Fruit fly (Drosophila melanogaster) whole organism, embryonic: Measurements from ENCODE around the gene Elo68alpha.
A peak's percentile ranks its signal among the peaks of the same experiment; 100 is the strongest.

Experiments used
- Antp ChIP-seq: fragments of 200-800 bp; sonication (Bioruptor generic); optimal IDR thresholded peaks from 3 replicates; lab custom pipeline; 2016; ENCODE audit warnings: missing biosample characterization, missing genetic modification characterization
- CG10366 ChIP-seq: fragments of 200-800 bp; sonication (Bioruptor generic); IDR thresholded peaks from 2 replicates; pipeline ENCODE4 v1.3.6; 2022; ENCODE audit warnings: missing biosample characterization, missing genetic modification characterization
- CG12071 ChIP-seq: fragments of 200-800 bp; sonication (Bioruptor generic); optimal IDR thresholded peaks from 3 replicates; lab custom pipeline; 2018; ENCODE audit warnings: missing biosample characterization, mild to moderate bottlenecking, missing genetic modification characterization
- CG12236 ChIP-seq: fragments of 200-800 bp; sonication (Bioruptor generic); optimal IDR thresholded peaks from 2 replicates; lab custom pipeline; 2016; ENCODE audit warnings: missing biosample characterization, missing genetic modification characterization
- CG12942 ChIP-seq: fragments of 200-800 bp; sonication (Bioruptor generic); optimal IDR thresholded peaks from 3 replicates; lab custom pipeline; 2016; ENCODE audit warnings: missing biosample characterization, missing genetic modification characterization
- CG13287 ChIP-seq: fragments of 200-800 bp; sonication (Bioruptor generic); IDR thresholded peaks from 2 replicates; pipeline ENCODE4 v1.3.6; 2022; ENCODE audit warnings: missing biosample characterization, missing genetic modification characterization; ENCODE audit not compliant: partially characterized antibody
- CG13624 ChIP-seq: fragments of 200-800 bp; sonication (Bioruptor generic); optimal IDR thresholded peaks from 2 replicates; lab custom pipeline; 2016; ENCODE audit warnings: missing biosample characterization, missing genetic modification characterization
- CG15269 ChIP-seq: fragments of 200-800 bp; sonication (Bioruptor generic); optimal IDR thresholded peaks from 2 replicates; lab custom pipeline; 2018; ENCODE audit warnings: missing biosample characterization, mild to moderate bottlenecking, missing genetic modification characterization, moderate library complexity
- CG16813 ChIP-seq: fragments of 200-800 bp; sonication (Bioruptor generic); IDR thresholded peaks from 3 replicates; pipeline ENCODE4 v1.3.6; 2022; ENCODE audit warnings: missing biosample characterization, missing genetic modification characterization; ENCODE audit not compliant: partially characterized antibody
- CG17359 ChIP-seq: fragments of 200-800 bp; sonication (Bioruptor generic); optimal IDR thresholded peaks from 3 replicates; lab custom pipeline; 2018; ENCODE audit warnings: missing biosample characterization, mild to moderate bottlenecking, missing genetic modification characterization, moderate library complexity
- CG2889 ChIP-seq: fragments of 200-800 bp; sonication (Bioruptor generic); IDR thresholded peaks from 3 replicates; pipeline ENCODE4 v1.3.6; 2022; ENCODE audit warnings: missing biosample characterization, missing genetic modification characterization
- CG34422 ChIP-seq: fragments of 200-800 bp; sonication (Bioruptor generic); IDR thresholded peaks from 3 replicates; pipeline ENCODE4 v1.3.6; 2022; ENCODE audit warnings: missing biosample characterization, missing genetic modification characterization
- CG4730 ChIP-seq: fragments of 200-800 bp; sonication (Bioruptor generic); IDR thresholded peaks from 2 replicates; pipeline ENCODE4 v1.3.6; 2022; ENCODE audit warnings: missing biosample characterization, missing genetic modification characterization
- CG7786 ChIP-seq: fragments of 200-800 bp; sonication (Bioruptor generic); optimal IDR thresholded peaks from 2 replicates; lab custom pipeline; 2016; ENCODE audit warnings: missing biosample characterization, missing genetic modification characterization
- CG7839 ChIP-seq: fragments of 200-800 bp; sonication (Bioruptor generic); optimal IDR thresholded peaks from 3 replicates; lab custom pipeline; 2018; ENCODE audit warnings: missing biosample characterization, mild to moderate bottlenecking, missing genetic modification characterization, moderate library complexity
- CG9215 ChIP-seq: fragments of 200-800 bp; sonication (Bioruptor generic); IDR thresholded peaks from 2 replicates; pipeline ENCODE4 v1.3.6; 2022; ENCODE audit warnings: missing biosample characterization, missing genetic modification characterization
- CG9437 ChIP-seq: fragments of 200-800 bp; sonication (Bioruptor generic); optimal IDR thresholded peaks from 2 replicates; lab custom pipeline; 2018; ENCODE audit warnings: missing biosample characterization, mild to moderate bottlenecking, missing genetic modification characterization
- CTCF ChIP-seq: fragments of 200-800 bp; sonication (Bioruptor generic); optimal IDR thresholded peaks from 2 replicates; lab custom pipeline; 2017; ENCODE audit warnings: missing biosample characterization, mild to moderate bottlenecking, missing genetic modification characterization, moderate library complexity
- Dip2 ChIP-seq: fragments of 200-800 bp; sonication (Bioruptor generic); IDR thresholded peaks from 2 replicates; pipeline ENCODE4 v1.3.6; 2022; ENCODE audit warnings: missing biosample characterization, missing genetic modification characterization
- E2f1 ChIP-seq: fragments of 200-800 bp; sonication (Bioruptor generic); IDR thresholded peaks from 2 replicates; pipeline ENCODE4 v1.3.6; 2022; ENCODE audit warnings: missing biosample characterization, missing genetic modification characterization
- Elba2 ChIP-seq: fragments of 200-800 bp; sonication (Bioruptor generic); optimal IDR thresholded peaks from 3 replicates; lab custom pipeline; 2016; ENCODE audit warnings: missing biosample characterization, missing genetic modification characterization
- Ets97D ChIP-seq: fragments of 200-800 bp; sonication (Bioruptor generic); optimal IDR thresholded peaks from 3 replicates; lab custom pipeline; 2016; ENCODE audit warnings: missing biosample characterization, missing genetic modification characterization
- HHEX ChIP-seq: fragments of 200-800 bp; sonication (Bioruptor generic); optimal IDR thresholded peaks from 3 replicates; lab custom pipeline; 2017; ENCODE audit warnings: missing biosample characterization, mild to moderate bottlenecking, missing genetic modification characterization, missing genetic modification reagents
- Jarid2 ChIP-seq: fragments of 200-800 bp; sonication (Bioruptor generic); optimal IDR thresholded peaks from 3 replicates; lab custom pipeline; 2017; ENCODE audit warnings: mild to moderate bottlenecking, missing biosample characterization, missing genetic modification reagents, missing genetic modification characterization
- Lhr ChIP-seq: fragments of 200-800 bp; sonication (Bioruptor generic); optimal IDR thresholded peaks from 3 replicates; lab custom pipeline; 2017; ENCODE audit warnings: mild to moderate bottlenecking, missing biosample characterization, missing genetic modification reagents, missing genetic modification characterization
- Mes4 ChIP-seq: fragments of 200-800 bp; sonication (Bioruptor generic); optimal IDR thresholded peaks from 2 replicates; lab custom pipeline; 2016; ENCODE audit warnings: missing biosample characterization, missing genetic modification characterization
- Sry-β ChIP-seq: fragments of 200-800 bp; sonication (Bioruptor generic); optimal IDR thresholded peaks from 2 replicates; lab custom pipeline; 2018; ENCODE audit warnings: missing biosample characterization, mild to moderate bottlenecking, missing genetic modification characterization, moderate library complexity
- Trl ChIP-seq, 3 experiments: fragments of >200 bp in 2 of 3; fragments of 200-800 bp in 1 of 3; sonication (Bioruptor generic) in 1 of 3; optimal IDR thresholded peaks; 2 replicates in 1 of 3; 3 replicates in 2 of 3; lab custom pipeline; 2016 to 2017; ENCODE audit warnings: missing biosample characterization in 1 of 3, missing genetic modification characterization in 1 of 3
- cad ChIP-seq: fragments of >200 bp; optimal IDR thresholded peaks from 2 replicates; lab custom pipeline; 2017; ENCODE audit warnings: missing biosample characterization, missing genetic modification characterization
- cg ChIP-seq: fragments of 200-800 bp; sonication (Bioruptor generic); optimal IDR thresholded peaks from 3 replicates; lab custom pipeline; 2019; ENCODE audit warnings: missing biosample characterization, mild to moderate bottlenecking, missing genetic modification characterization, moderate library complexity
- dm ChIP-seq: fragments of 200-800 bp; sonication (Bioruptor generic); optimal IDR thresholded peaks from 3 replicates; lab custom pipeline; 2016; ENCODE audit warnings: missing biosample characterization, missing genetic modification characterization
- en ChIP-seq: fragments of 200-800 bp; sonication (Bioruptor generic); optimal IDR thresholded peaks from 2 replicates; lab custom pipeline; 2016; ENCODE audit warnings: missing biosample characterization, missing genetic modification characterization
- ewg ChIP-seq: fragments of 200-800 bp; sonication (Bioruptor generic); optimal IDR thresholded peaks from 3 replicates; lab custom pipeline; 2017; ENCODE audit warnings: mild to moderate bottlenecking, missing biosample characterization, missing genetic modification reagents, missing genetic modification characterization
- fd102C ChIP-seq: fragments of 200-800 bp; sonication (Bioruptor generic); optimal IDR thresholded peaks from 2 replicates; lab custom pipeline; 2018; ENCODE audit warnings: missing biosample characterization, mild to moderate bottlenecking, missing genetic modification characterization, moderate library complexity
- fd64A ChIP-seq: fragments of 200-800 bp; sonication (Bioruptor generic); optimal IDR thresholded peaks from 3 replicates; lab custom pipeline; 2018; ENCODE audit warnings: missing biosample characterization, mild to moderate bottlenecking, missing genetic modification characterization
- hbn ChIP-seq: fragments of 200-800 bp; sonication (Bioruptor generic); IDR thresholded peaks from 2 replicates; pipeline ENCODE4 v1.3.6; 2022; ENCODE audit warnings: missing biosample characterization, missing genetic modification characterization; ENCODE audit not compliant: partially characterized antibody
- hkb ChIP-seq, 2 experiments: fragments of 200-800 bp in 1 of 2; fragments of >200 bp in 1 of 2; sonication (Bioruptor generic) in 1 of 2; IDR thresholded peaks in 1 of 2; optimal IDR thresholded peaks in 1 of 2; 2 replicates each; pipeline versions ENCODE4 v1.3.6 to Lab custom; 2017 to 2022; ENCODE audit warnings: missing biosample characterization in 1 of 2, missing genetic modification characterization in 1 of 2
- lmd ChIP-seq: fragments of 200-800 bp; sonication (Bioruptor generic); IDR thresholded peaks from 2 replicates; pipeline ENCODE4 v1.3.6; 2022; ENCODE audit warnings: missing biosample characterization, missing genetic modification characterization
- lola ChIP-seq, 3 experiments: fragments of >200 bp in 2 of 3; fragments of 200-800 bp in 1 of 3; sonication (Bioruptor generic) in 1 of 3; optimal IDR thresholded peaks; 2 replicates each; lab custom pipeline; 2017 to 2019; ENCODE audit warnings: missing biosample characterization in 3 of 3, missing genetic modification characterization in 3 of 3, mild to moderate bottlenecking in 1 of 3, moderate library complexity in 1 of 3
- nau ChIP-seq: fragments of 200-800 bp; sonication (Bioruptor generic); optimal IDR thresholded peaks from 3 replicates; lab custom pipeline; 2017; ENCODE audit warnings: missing biosample characterization, mild to moderate bottlenecking, missing genetic modification characterization, missing genetic modification reagents
- p53 ChIP-seq: fragments of 200-800 bp; sonication (Bioruptor generic); optimal IDR thresholded peaks from 2 replicates; lab custom pipeline; 2016; ENCODE audit warnings: missing biosample characterization, missing genetic modification characterization
- pnt ChIP-seq: fragments of 200-800 bp; sonication (Bioruptor generic); optimal IDR thresholded peaks from 3 replicates; lab custom pipeline; 2016; ENCODE audit warnings: missing biosample characterization, missing genetic modification characterization
- prd ChIP-seq, 3 experiments: fragments of >200 bp in 2 of 3; fragments of 200-800 bp in 1 of 3; sonication (Bioruptor generic) in 1 of 3; optimal IDR thresholded peaks in 2 of 3; IDR thresholded peaks in 1 of 3; 2 replicates in 2 of 3; 3 replicates in 1 of 3; pipeline versions ENCODE4 v1.3.6 to Lab custom; 2017 to 2022; ENCODE audit warnings: missing biosample characterization in 1 of 3, missing genetic modification characterization in 1 of 3
- sens ChIP-seq: fragments of 200-800 bp; sonication (Bioruptor generic); peaks from one replicate; lab custom pipeline; 2016; ENCODE audit warnings: missing biosample characterization, missing genetic modification characterization
- shn ChIP-seq: fragments of 200-800 bp; sonication (Bioruptor generic); optimal IDR thresholded peaks from 3 replicates; lab custom pipeline; 2016; ENCODE audit warnings: missing biosample characterization, missing genetic modification characterization
- ssp ChIP-seq: fragments of 200-800 bp; sonication (Bioruptor generic); IDR thresholded peaks from 2 replicates; pipeline ENCODE4 v1.3.6; 2022; ENCODE audit warnings: missing biosample characterization, missing genetic modification characterization
- tgo ChIP-seq: fragments of 200-800 bp; sonication (Bioruptor generic); IDR thresholded peaks from 3 replicates; pipeline ENCODE4 v1.3.6; 2022; ENCODE audit warnings: missing biosample characterization, missing genetic modification characterization
- tin ChIP-seq: fragments of 200-800 bp; sonication (Bioruptor generic); optimal IDR thresholded peaks from 3 replicates; lab custom pipeline; 2016; ENCODE audit warnings: missing biosample characterization, missing genetic modification characterization
- unc-4 ChIP-seq: fragments of 200-800 bp; sonication (Bioruptor generic); IDR thresholded peaks from 2 replicates; pipeline ENCODE4 v1.3.6; 2022; ENCODE audit warnings: missing biosample characterization, missing genetic modification characterization; ENCODE audit not compliant: partially characterized antibody
- usp ChIP-seq: fragments of >200 bp; optimal IDR thresholded peaks from 2 replicates; lab custom pipeline; 2017; ENCODE audit warnings: missing biosample characterization, missing genetic modification characterization

The Elo68alpha gene

dm6 chr3L:11061200-11061599, 41.6 kb downstream of the Elo68alpha start, which contains the start of the genes CG6321 and Blos2 (continued):
- no peak for TF ChIP-seq cad
- peak; percentile 62 for TF ChIP-seq E2f1 (GFP tag; lab: Robert Waterston, UW)
- no peak for TF ChIP-seq ssp (GFP tag; lab: Robert Waterston, UW)
- peak; percentile 64; the same call in 1 of the 3 replicates for TF ChIP-seq tgo (GFP tag; lab: Robert Waterston, UW)
- peak; percentile 27 for TF ChIP-seq en
- TF ChIP-seq CTCF: peak; percentile 16
- peak; percentile 46 for TF ChIP-seq CG10366 (GFP tag; lab: Robert Waterston, UW)
- peak; percentile 22 for TF ChIP-seq Lhr
- TF ChIP-seq Ets97D: peak; percentile 30
- TF ChIP-seq CG16813 (GFP tag; lab: Robert Waterston, UW): no peak
- 0 out of 3 replicates have a peak, but pooled peaks have one; percentile 38 for TF ChIP-seq CG34422 (GFP tag; lab: Robert Waterston, UW)
- peak; percentile 13 for TF ChIP-seq CG7786 (GFP tag; lab: Kevin White, UChicago)
- no peak for TF ChIP-seq usp (GFP tag; lab: Kevin White, UChicago)
- TF ChIP-seq hbn (GFP tag; lab: Robert Waterston, UW): no peak
- peak; percentile 93 for TF ChIP-seq sens (GFP tag; lab: Kevin White, UChicago)
- TF ChIP-seq Mes4 (GFP tag; lab: Kevin White, UChicago): peak; percentile 20
- TF ChIP-seq CG17359 (tag; lab: Kevin White, UChicago): peak; percentile 84
- TF ChIP-seq CG9215 (GFP tag; lab: Robert Waterston, UW): no peak
- TF ChIP-seq CG12942 (GFP tag; lab: Kevin White, UChicago): no peak
- TF ChIP-seq prd (optimal IDR thresholded peaks at IDR 0.05; lab: Kevin White, UChicago): no peak
- TF ChIP-seq prd (GFP tag; IDR thresholded peaks at IDR 0.05; lab: Robert Waterston, UW): peak; percentile 61; the same call in 2 of the 3 replicates
- TF ChIP-seq HHEX (GFP tag; lab: Kevin White, UChicago): peak; percentile 72
- TF ChIP-seq CG12236 (GFP tag; lab: Kevin White, UChicago): peak; percentile 18
- TF ChIP-seq shn (GFP tag; lab: Kevin White, UChicago): no peak
- no peak for TF ChIP-seq cg (GFP tag; lab: Kevin White, UChicago)
- no peak for TF ChIP-seq Jarid2 (GFP tag; lab: Kevin White, UChicago)
- peak; percentile 63 for TF ChIP-seq nau (GFP tag; lab: Kevin White, UChicago)
- peak; percentile 94 for TF ChIP-seq CG7839 (tag; lab: Kevin White, UChicago)
- TF ChIP-seq lmd: peak; percentile 68
- TF ChIP-seq fd64A (GFP tag; lab: Kevin White, UChicago): peak; percentile 13
- TF ChIP-seq CG4730 (GFP tag; lab: Robert Waterston, UW): peak; percentile 38; the same call in 1 of the 2 replicates
- peak; percentile 57 for TF ChIP-seq CG13624
- TF ChIP-seq CG2889 (GFP tag; lab: Robert Waterston, UW): no peak
- TF ChIP-seq Sry-β: peak; percentile 14
- TF ChIP-seq Dip2: no peak
- peak; percentile 57 for TF ChIP-seq CG12071 (GFP tag; lab: Kevin White, UChicago)
- TF ChIP-seq p53 (GFP tag; lab: Kevin White, UChicago): no peak
- TF ChIP-seq CG9437 (GFP tag; lab: Kevin White, UChicago): peak; percentile 69
- no peak for TF ChIP-seq unc-4 (GFP tag; lab: Robert Waterston, UW)
- TF ChIP-seq CG15269 (tag; lab: Kevin White, UChicago): peak; percentile 88
- 0 out of 2 replicates have a peak, but pooled peaks have one; percentile 14 for TF ChIP-seq CG13287 (GFP tag; lab: Robert Waterston, UW)
- TF ChIP-seq Trl (optimal IDR thresholded peaks at IDR 0.05; lab: Kevin White, UChicago): no peak
- peak; percentile 45 for TF ChIP-seq Trl (GFP tag; optimal IDR thresholded peaks at IDR 0.05; lab: Kevin White, UChicago)
- no peak for TF ChIP-seq fd102C (GFP tag; lab: Kevin White, UChicago)
- TF ChIP-seq pnt (GFP tag; lab: Kevin White, UChicago): peak; percentile 39
- TF ChIP-seq Elba2 (GFP tag; lab: Kevin White, UChicago): no peak
- no peak for TF ChIP-seq hkb (optimal IDR thresholded peaks at IDR 0.05; lab: Kevin White, UChicago)
- TF ChIP-seq hkb (GFP tag; IDR thresholded peaks at IDR 0.05; lab: Robert Waterston, UW): peak; percentile 86
- peak; percentile 35 for TF ChIP-seq ewg
- TF ChIP-seq tin: peak; percentile 61
- TF ChIP-seq lola (GFP tag; optimal IDR thresholded peaks at IDR 0.05; lab: Kevin White, UChicago): peak in 1 of 3 experiments; percentile 72
- no peak for TF ChIP-seq dm (GFP tag; lab: Kevin White, UChicago)
- peak; percentile 15 for TF ChIP-seq Antp (GFP tag; lab: Kevin White, UChicago)
